Worm (Caenorhabditis elegans): Measurements from ENCODE around the gene clec-245.

The clec-245 gene

ce11 chrV:18164758-18165157, 23.5 kb downstream of the clec-245 start, which contains the start of gene C14A6.5:
Gene C14A6.5, minus strand, starts transcription at chrV:18164858.
- TF ChIP-seq mbf-1 (tag; optimal IDR thresholded peaks at IDR 0.05) (no peak), ceh-82 (tag; optimal IDR thresholded peaks at IDR 0.05) (no peak)

ce11 chrV:18163434-18163833, 24.8 kb downstream of the clec-245 start:
- TF ChIP-seq ztf-1 (GFP tag; conservative IDR thresholded peaks at IDR 0.05) (no peak), dmd-4 (tag; optimal IDR thresholded peaks at IDR 0.05) (no peak), nhr-77 (tag; optimal IDR thresholded peaks at IDR 0.05) (no peak), unc-55 (GFP tag; optimal IDR thresholded peaks at IDR 0.05) (no peak), nhr-237 (tag; optimal IDR thresholded peaks at IDR 0.05) (no peak), ZK546.5 (tag; optimal IDR thresholded peaks at IDR 0.05) (no peak), aly-2 (tag; optimal IDR thresholded peaks at IDR 0.05) (no peak), nhr-11 (tag; optimal IDR thresholded peaks at IDR 0.05) (no peak)

ce11 chrV:18162568-18162967, 25.7 kb downstream of the clec-245 start, which contains the start of gene C14A6.12:
Gene C14A6.12, minus strand, starts transcription at chrV:18162668.
- TF ChIP-seq snpc-4 (tag; optimal IDR thresholded peaks at IDR 0.05) = no peak
- no peak for TF ChIP-seq ZK546.5 (tag; optimal IDR thresholded peaks at IDR 0.05)
- no peak for TF ChIP-seq nhr-129 (tag; optimal IDR thresholded peaks at IDR 0.05)
- TF ChIP-seq gmeb-1 (tag; optimal IDR thresholded peaks at IDR 0.05) = no peak
- TF ChIP-seq nhr-11 (tag; optimal IDR thresholded peaks at IDR 0.05) = no peak
- TF ChIP-seq crh-2 (tag; optimal IDR thresholded peaks at IDR 0.05) = no peak
- no peak for TF ChIP-seq skn-1 (tag; optimal IDR thresholded peaks at IDR 0.05)
- no peak for TF ChIP-seq ztf-11 (tag; optimal IDR thresholded peaks at IDR 0.05)
- no peak for TF ChIP-seq R02D3.7 (tag; optimal IDR thresholded peaks at IDR 0.05)
- TF ChIP-seq alr-1 (tag; optimal IDR thresholded peaks at IDR 0.05) = no peak

ce11 chrV:18161228-18161627, 27.0 kb downstream of the clec-245 start, which contains the start of gene C14A6.13:
Gene C14A6.13, minus strand, starts transcription at chrV:18161328.
- TF ChIP-seq zag-1 (tag; optimal IDR thresholded peaks at IDR 0.05) = no peak

- TF ChIP-seq crh-2 (tag; optimal IDR thresholded peaks at IDR 0.05) (no peak), mbf-1 (tag; optimal IDR thresholded peaks at IDR 0.05) (no peak), ztf-11 (tag; optimal IDR thresholded peaks at IDR 0.05) (no peak), nhr-6 (tag; optimal IDR thresholded peaks at IDR 0.05) (no peak), C34F6.9 (tag; optimal IDR thresholded peaks at IDR 0.05) (no peak), blmp-1 (tag; optimal IDR thresholded peaks at IDR 0.05; ENCODE audit: insufficient read depth) (no peak), ztf-4 (tag; optimal IDR thresholded peaks at IDR 0.05) (no peak), mdl-1 (tag; optimal IDR thresholded peaks at IDR 0.05) (no peak), elt-1 (tag; optimal IDR thresholded peaks at IDR 0.05) (no peak)
These were observed 30.1 kb downstream of the clec-245 start for ce11 chrV:18158172-18158571.

- TF ChIP-seq sma-9 (GFP tag; optimal IDR thresholded peaks at IDR 0.05) (peak; percentile 13), sma-9 (tag; optimal IDR thresholded peaks at IDR 0.05) (no peak), ceh-82 (tag; optimal IDR thresholded peaks at IDR 0.05) (no peak), C34F6.9 (tag; optimal IDR thresholded peaks at IDR 0.05) (no peak), nhr-25 (tag; optimal IDR thresholded peaks at IDR 0.05) (no peak), lin-11 (tag; optimal IDR thresholded peaks at IDR 0.05) (no peak)
These were observed 30.5 kb downstream of the clec-245 start, which contains the start of gene clec-48 for ce11 chrV:18157707-18158106. Gene clec-48, plus strand, starts transcription at chrV:18158026.

- no peak for TF ChIP-seq lin-11 (tag; optimal IDR thresholded peaks at IDR 0.05)
- TF ChIP-seq fos-1 (tag; optimal IDR thresholded peaks at IDR 0.05) = peak; percentile 4
- no peak for TF ChIP-seq nhr-237 (tag; optimal IDR thresholded peaks at IDR 0.05)
These were observed 42.2 kb downstream of the clec-245 start, which contains the start of gene C14A6.3 for ce11 chrV:18146077-18146476. Gene C14A6.3, plus strand, starts transcription at chrV:18146377.

- TF ChIP-seq elt-3 (tag; optimal IDR thresholded peaks at IDR 0.05) (no peak), ZK546.5 (tag; optimal IDR thresholded peaks at IDR 0.05) (no peak), ceh-82 (tag; optimal IDR thresholded peaks at IDR 0.05) (no peak), skn-1 (tag; optimal IDR thresholded peaks at IDR 0.05) (no peak), dmd-4 (tag; optimal IDR thresholded peaks at IDR 0.05) (no peak), unc-39 (tag; optimal IDR thresholded peaks at IDR 0.05) (no peak), mbf-1 (tag; optimal IDR thresholded peaks at IDR 0.05) (no peak), nhr-237 (tag; optimal IDR thresholded peaks at IDR 0.05) (no peak), peb-1 (tag; optimal IDR thresholded peaks at IDR 0.05) (no peak), mab-5 (tag; optimal IDR thresholded peaks at IDR 0.05) (no peak), unc-55 (GFP tag; optimal IDR thresholded peaks at IDR 0.05) (no peak), mdl-1 (tag; optimal IDR thresholded peaks at IDR 0.05) (no peak), nhr-6 (tag; optimal IDR thresholded peaks at IDR 0.05) (no peak), ztf-4 (tag; optimal IDR thresholded peaks at IDR 0.05) (no peak), Y55F3AM.14 (GFP tag; optimal IDR thresholded peaks at IDR 0.05) (no peak), blmp-1 (tag; optimal IDR thresholded peaks at IDR 0.05; ENCODE audit: insufficient read depth) (no peak)
These were observed 43.8 kb downstream of the clec-245 start for ce11 chrV:18144442-18144841.

Data from whole organism, L2 larva.